Worm (Caenorhabditis elegans): ENCODE measurements around the gene T11F9.21.

- TF ChIP-seq ets-7 (tag; optimal IDR thresholded peaks at IDR 0.05) (no peak), hnd-1 (tag; optimal IDR thresholded peaks at IDR 0.05) (no peak), ceh-36 (tag; optimal IDR thresholded peaks at IDR 0.05) (no peak), ama-1 (optimal IDR thresholded peaks at IDR 0.05) (no peak), tra-4 (tag; optimal IDR thresholded peaks at IDR 0.05) (no peak), F13C5.2 (tag; optimal IDR thresholded peaks at IDR 0.05) (no peak), B0310.2 (tag; optimal IDR thresholded peaks at IDR 0.05) (no peak)
Observed at ce11 chrV:11535504-11536062, 43.0 kb downstream of the T11F9.21 start.

Data from whole organism, early embryonic.